Worm (Caenorhabditis elegans): ENCODE results near the gene srh-250.

The srh-250 gene

ce11 chrII:3902798-3903197, 24.4 kb downstream of the srh-250 start, which contains the start of gene F53C3.3:
TSS of gene F53C3.3 (plus strand) at chrII:3902856.
- TF ChIP-seq ceh-36 (tag; optimal IDR thresholded peaks at IDR 0.05) (no peak), flt-1 (GFP tag; IDR thresholded peaks at IDR 0.05) (no peak), ets-7 (tag; optimal IDR thresholded peaks at IDR 0.05) (no peak), B0310.2 (tag; optimal IDR thresholded peaks at IDR 0.05) (no peak), F13C5.2 (tag; optimal IDR thresholded peaks at IDR 0.05) (no peak), scrt-1 (GFP tag; IDR thresholded peaks at IDR 0.05) (no peak), hmbx-1 (tag; optimal IDR thresholded peaks at IDR 0.05) (no peak), hmg-4 (GFP tag; optimal IDR thresholded peaks at IDR 0.05) (no peak), hnd-1 (tag; optimal IDR thresholded peaks at IDR 0.05) (no peak), tbx-37 (GFP tag; conservative IDR thresholded peaks at IDR 0.05) (no peak), ceh-13 (GFP tag; optimal IDR thresholded peaks at IDR 0.05) (no peak), ama-1 (optimal IDR thresholded peaks at IDR 0.05) (no peak), tbx-11 (GFP tag; IDR thresholded peaks at IDR 0.05) (no peak), tra-4 (tag; optimal IDR thresholded peaks at IDR 0.05) (no peak), pes-1 (GFP tag; IDR thresholded peaks at IDR 0.05) (no peak), aly-1 (tag; optimal IDR thresholded peaks at IDR 0.05) (no peak), sea-1 (GFP tag; conservative IDR thresholded peaks at IDR 0.05) (no peak)

ce11 chrII:3906615-3907190, 28.3 kb downstream of the srh-250 start, which contains the start of the genes F53C3.11 and fbxb-103:
TSS of gene F53C3.11 (minus strand) at chrII:3906715.
TSS of gene fbxb-103 (plus strand) at chrII:3907140.
- no peak for TF ChIP-seq F13C5.2 (tag; optimal IDR thresholded peaks at IDR 0.05)
- no peak for TF ChIP-seq tbx-11 (GFP tag; IDR thresholded peaks at IDR 0.05)
- TF ChIP-seq pes-1 (GFP tag; IDR thresholded peaks at IDR 0.05): no peak
- TF ChIP-seq hmbx-1 (tag; optimal IDR thresholded peaks at IDR 0.05): no peak
- no peak for TF ChIP-seq ama-1 (optimal IDR thresholded peaks at IDR 0.05)
- TF ChIP-seq aly-1 (tag; optimal IDR thresholded peaks at IDR 0.05): no peak

ce11 chrII:3908135-3908534, 29.7 kb downstream of the srh-250 start:
- no peak for TF ChIP-seq ama-1 (optimal IDR thresholded peaks at IDR 0.05)
- TF ChIP-seq ets-7 (tag; optimal IDR thresholded peaks at IDR 0.05): no peak
- no peak for TF ChIP-seq ceh-36 (tag; optimal IDR thresholded peaks at IDR 0.05)
- no peak for TF ChIP-seq hnd-1 (tag; optimal IDR thresholded peaks at IDR 0.05)
- no peak for TF ChIP-seq B0310.2 (tag; optimal IDR thresholded peaks at IDR 0.05)
- TF ChIP-seq F13C5.2 (tag; optimal IDR thresholded peaks at IDR 0.05): no peak
- TF ChIP-seq hmbx-1 (tag; optimal IDR thresholded peaks at IDR 0.05): no peak
- no peak for TF ChIP-seq flt-1 (GFP tag; IDR thresholded peaks at IDR 0.05)

ce11 chrII:3909301-3909700, 30.9 kb downstream of the srh-250 start:
- TF ChIP-seq ama-1 (optimal IDR thresholded peaks at IDR 0.05) (no peak), scrt-1 (GFP tag; IDR thresholded peaks at IDR 0.05) (no peak)

- TF ChIP-seq flt-1 (GFP tag; IDR thresholded peaks at IDR 0.05) (no peak), ets-7 (tag; optimal IDR thresholded peaks at IDR 0.05) (no peak), hmbx-1 (tag; optimal IDR thresholded peaks at IDR 0.05) (no peak), hmg-4 (GFP tag; optimal IDR thresholded peaks at IDR 0.05) (no peak), B0310.2 (tag; optimal IDR thresholded peaks at IDR 0.05) (no peak), hnd-1 (tag; optimal IDR thresholded peaks at IDR 0.05) (no peak), ceh-36 (tag; optimal IDR thresholded peaks at IDR 0.05) (no peak), ama-1 (optimal IDR thresholded peaks at IDR 0.05) (no peak)
Measured at ce11 chrII:3910737-3911136, 32.3 kb downstream of the srh-250 start, which contains the start of gene bcmo-2. TSS of gene bcmo-2 (minus strand) at chrII:3910837.

- no peak for TF ChIP-seq tbx-11 (GFP tag; IDR thresholded peaks at IDR 0.05)
- no peak for TF ChIP-seq F13C5.2 (tag; optimal IDR thresholded peaks at IDR 0.05)
- TF ChIP-seq ceh-13 (GFP tag; optimal IDR thresholded peaks at IDR 0.05): no peak
- no peak for TF ChIP-seq pes-1 (GFP tag; IDR thresholded peaks at IDR 0.05)
- no peak for TF ChIP-seq aly-1 (tag; optimal IDR thresholded peaks at IDR 0.05)
- no peak for TF ChIP-seq ets-7 (tag; optimal IDR thresholded peaks at IDR 0.05)
Measured at ce11 chrII:3911284-3911683, 32.9 kb downstream of the srh-250 start.

- TF ChIP-seq hmg-4 (GFP tag; optimal IDR thresholded peaks at IDR 0.05): no peak
- no peak for TF ChIP-seq tbx-11 (GFP tag; IDR thresholded peaks at IDR 0.05)
- no peak for TF ChIP-seq ama-1 (optimal IDR thresholded peaks at IDR 0.05)
- TF ChIP-seq aly-1 (tag; optimal IDR thresholded peaks at IDR 0.05): no peak
- TF ChIP-seq ets-7 (tag; optimal IDR thresholded peaks at IDR 0.05): no peak
- no peak for TF ChIP-seq tra-4 (tag; optimal IDR thresholded peaks at IDR 0.05)
- no peak for TF ChIP-seq tbx-37 (GFP tag; conservative IDR thresholded peaks at IDR 0.05)
- no peak for TF ChIP-seq hnd-1 (tag; optimal IDR thresholded peaks at IDR 0.05)
- TF ChIP-seq pes-1 (GFP tag; IDR thresholded peaks at IDR 0.05): no peak
- TF ChIP-seq B0310.2 (tag; optimal IDR thresholded peaks at IDR 0.05): no peak
Measured at ce11 chrII:3911716-3912115, 33.3 kb downstream of the srh-250 start, which contains the start of gene F53C3.1. TSS of gene F53C3.1 (plus strand) at chrII:3912016.

ce11 chrII:3913673-3914072, 35.2 kb downstream of the srh-250 start:
- TF ChIP-seq ets-7 (tag; optimal IDR thresholded peaks at IDR 0.05) (no peak), B0310.2 (tag; optimal IDR thresholded peaks at IDR 0.05) (no peak), ama-1 (optimal IDR thresholded peaks at IDR 0.05) (no peak), scrt-1 (GFP tag; IDR thresholded peaks at IDR 0.05) (no peak), hmbx-1 (tag; optimal IDR thresholded peaks at IDR 0.05) (no peak)

Measured in whole organism, early embryonic.